Fruit fly (Drosophila melanogaster): ENCODE results near the gene CG45116.
A peak's percentile ranks its signal among the peaks of the same experiment; 100 is the strongest.

The CG45116 gene

dm6 chr3L:22717137-22717767 lies 18.0 kb downstream of the CG45116 start, which contains the start of the genes ArfGAP3 and CG32452 (continued):
- TF ChIP-seq odd (GFP tag; optimal IDR thresholded peaks at IDR 0.05) (no peak), Lim3 (GFP tag; IDR thresholded peaks at IDR 0.05) (no peak), her (GFP tag; optimal IDR thresholded peaks at IDR 0.05) (peak; percentile 55), CG1832 (GFP tag; optimal IDR thresholded peaks at IDR 0.05) (no peak), CG4404 (GFP tag; IDR thresholded peaks at IDR 0.05) (peak; percentile 69; the same call in 1 of the 2 replicates), stc (GFP tag; IDR thresholded peaks at IDR 0.05) (peak; percentile 38; the same call in 1 of the 2 replicates), Atf3 (GFP tag; optimal IDR thresholded peaks at IDR 0.05) (peak; percentile 38), Camta (GFP tag; optimal IDR thresholded peaks at IDR 0.05) (peak; percentile 69), CG11093 (GFP tag; IDR thresholded peaks at IDR 0.05) (peak; percentile 47; the same call in 1 of the 3 replicates), CG16779 (GFP tag; IDR thresholded peaks at IDR 0.05) (0 out of 2 replicates have a peak, but pooled peaks have one; percentile 35), gsb (GFP tag; IDR thresholded peaks at IDR 0.05) (0 out of 2 replicates have a peak, but pooled peaks have one; percentile 30), Dad (GFP tag; optimal IDR thresholded peaks at IDR 0.05) (peak; percentile 48), CG18262 (tag; optimal IDR thresholded peaks at IDR 0.05) (peak; percentile 77), CG9932 (GFP tag; IDR thresholded peaks at IDR 0.05) (peak; percentile 90), run (tag; optimal IDR thresholded peaks at IDR 0.05) (peak; percentile 8), CG15011 (GFP tag; optimal IDR thresholded peaks at IDR 0.05) (peak; percentile 21), Drgx (GFP tag; IDR thresholded peaks at IDR 0.05) (peak; percentile 59), Hand (GFP tag; optimal IDR thresholded peaks at IDR 0.05) (no peak), CG2202 (tag; optimal IDR thresholded peaks at IDR 0.05) (peak; percentile 22), bcd (GFP tag; optimal IDR thresholded peaks at IDR 0.05) (peak; percentile 67), Xrp1 (GFP tag; IDR thresholded peaks at IDR 0.05) (peak; percentile 79), ab (GFP tag; optimal IDR thresholded peaks at IDR 0.05) (no peak), Nf-YB (GFP tag; optimal IDR thresholded peaks at IDR 0.05) (peak; percentile 52), D19B (GFP tag; optimal IDR thresholded peaks at IDR 0.05) (peak; percentile 45), ewg (GFP tag; optimal IDR thresholded peaks at IDR 0.05) (peak; percentile 34), CG11085 (GFP tag; IDR thresholded peaks at IDR 0.05) (peak; percentile 72), tx (GFP tag; optimal IDR thresholded peaks at IDR 0.05) (peak; percentile 53), bigmax (GFP tag; optimal IDR thresholded peaks at IDR 0.05) (no peak), slou (GFP tag; optimal IDR thresholded peaks at IDR 0.05) (peak; percentile 53), tio (GFP tag; optimal IDR thresholded peaks at IDR 0.05) (no peak), CG7357 (GFP tag; IDR thresholded peaks at IDR 0.05) (peak; percentile 53; the same call in 1 of the 3 replicates), CG12219 (GFP tag; optimal IDR thresholded peaks at IDR 0.05) (peak; percentile 32), CG3163 (GFP tag; optimal IDR thresholded peaks at IDR 0.05) (peak; percentile 20), cato (GFP tag; optimal IDR thresholded peaks at IDR 0.05; ENCODE audit: borderline replicate concordance) (peak; percentile 76), lilli (GFP tag; optimal IDR thresholded peaks at IDR 0.05) (peak; percentile 86), CG18764 (GFP tag; optimal IDR thresholded peaks at IDR 0.05) (peak; percentile 59), dati (GFP tag; IDR thresholded peaks at IDR 0.05) (no peak), CG34376 (GFP tag; optimal IDR thresholded peaks at IDR 0.05) (peak; percentile 55), tup (GFP tag; optimal IDR thresholded peaks at IDR 0.05) (no peak), D (optimal IDR thresholded peaks at IDR 0.05) (no peak), D (GFP tag; optimal IDR thresholded peaks at IDR 0.05) (peak; percentile 40), lov (optimal IDR thresholded peaks at IDR 0.05) (no peak), lov (GFP tag; IDR thresholded peaks at IDR 0.05) (peak; percentile 45; the same call in 1 of the 3 replicates), ham (GFP tag; IDR thresholded peaks at IDR 0.05) (peak; percentile 43; the same call in 1 of the 2 replicates), inv (GFP tag; IDR thresholded peaks at IDR 0.05; ENCODE audit: partially characterized antibody) (peak; percentile 47), CG14860 (GFP tag; IDR thresholded peaks at IDR 0.05; ENCODE audit: partially characterized antibody) (no peak), nmo (GFP tag; optimal IDR thresholded peaks at IDR 0.05) (peak; percentile 80), jing (GFP tag; optimal IDR thresholded peaks at IDR 0.05) (no peak), CrebB (tag; optimal IDR thresholded peaks at IDR 0.05) (peak; percentile 50), CG30431 (GFP tag; optimal IDR thresholded peaks at IDR 0.05) (peak; percentile 47)
